Worm (Caenorhabditis elegans) whole organism, L3 larva: Measurements from ENCODE around the gene K09E9.4.

ENCODE experiments used
- R02D3.7 ChIP-seq: fragments of 150-350 bp; optimal IDR thresholded peaks from 2 replicates; lab custom pipeline; 2014; ENCODE audit warnings: missing biosample characterization, missing genetic modification characterization
- ZK546.5 ChIP-seq: sonication (generic microtip); optimal IDR thresholded peaks from 2 replicates; lab custom pipeline; 2017; ENCODE audit warnings: missing biosample characterization, missing genetic modification characterization
- ceh-82 ChIP-seq: fragments of 150-350 bp; optimal IDR thresholded peaks from 2 replicates; lab custom pipeline; 2014; ENCODE audit warnings: missing biosample characterization, missing genetic modification characterization
- daf-12 ChIP-seq: fragments of 150-350 bp; optimal IDR thresholded peaks from 2 replicates; lab custom pipeline; 2014; ENCODE audit warnings: missing biosample characterization, missing genetic modification reagents, missing genetic modification characterization
- egl-5 ChIP-seq: fragments of 150-350 bp; optimal IDR thresholded peaks from 2 replicates; lab custom pipeline; 2017; ENCODE audit warnings: missing biosample characterization, missing genetic modification reagents, missing genetic modification characterization, inconsistent platforms
- hmg-11 ChIP-seq: sonication (generic microtip); optimal IDR thresholded peaks from 2 replicates; lab custom pipeline; 2016; ENCODE audit warnings: missing genetic modification characterization, missing compliant biosample characterization
- lin-39 ChIP-seq: fragments of 150-350 bp; optimal IDR thresholded peaks from 2 replicates; lab custom pipeline; 2018; ENCODE audit warnings: missing biosample characterization, missing genetic modification reagents, missing genetic modification characterization
- lsy-12 ChIP-seq: sonication (generic microtip); optimal IDR thresholded peaks from 2 replicates; lab custom pipeline; 2016; ENCODE audit warnings: mild to moderate bottlenecking, missing genetic modification characterization, missing compliant biosample characterization
- nfya-1 ChIP-seq: sonication (generic microtip); optimal IDR thresholded peaks from 2 replicates; lab custom pipeline; 2017; ENCODE audit warnings: missing genetic modification characterization, mild to moderate bottlenecking, missing compliant biosample characterization, antibody characterized with exemption, moderate library complexity; ENCODE audit not compliant: insufficient read depth
- nhr-12 ChIP-seq: fragments of 150-350 bp; optimal IDR thresholded peaks from 2 replicates; lab custom pipeline; 2014; ENCODE audit warnings: missing biosample characterization, missing genetic modification characterization

- TF ChIP-seq ceh-82 (tag; lab: Kevin White, UChicago): no peak
- no peak for TF ChIP-seq nfya-1
- no peak for TF ChIP-seq R02D3.7 (tag; lab: Kevin White, UChicago)
- TF ChIP-seq lin-39: no peak
- no peak for TF ChIP-seq nhr-12
- TF ChIP-seq ZK546.5 (tag; lab: Kevin White, UChicago): no peak
- TF ChIP-seq hmg-11 (tag; lab: Kevin White, UChicago): no peak
- no peak for TF ChIP-seq egl-5 (tag; lab: Kevin White, UChicago)
- TF ChIP-seq lsy-12: no peak
- TF ChIP-seq daf-12 (tag; lab: Kevin White, UChicago): no peak
Observed at ce11 chrX:15621001-15621400, 9.2 kb downstream of the K09E9.4 start.
